Fruit fly (Drosophila melanogaster): ENCODE data around the gene CG15803.

- TF ChIP-seq CG8478 (optimal IDR thresholded peaks at IDR 0.05), result no peak
- no peak for TF ChIP-seq CTCF (optimal IDR thresholded peaks at IDR 0.05)
Measured at dm6 chr3R:18294488-18294887, 66.0 kb downstream of the CG15803 start.

Measured in S2 (cell line).